Fruit fly (Drosophila melanogaster): ENCODE data around the gene CG42709.

DNA sequence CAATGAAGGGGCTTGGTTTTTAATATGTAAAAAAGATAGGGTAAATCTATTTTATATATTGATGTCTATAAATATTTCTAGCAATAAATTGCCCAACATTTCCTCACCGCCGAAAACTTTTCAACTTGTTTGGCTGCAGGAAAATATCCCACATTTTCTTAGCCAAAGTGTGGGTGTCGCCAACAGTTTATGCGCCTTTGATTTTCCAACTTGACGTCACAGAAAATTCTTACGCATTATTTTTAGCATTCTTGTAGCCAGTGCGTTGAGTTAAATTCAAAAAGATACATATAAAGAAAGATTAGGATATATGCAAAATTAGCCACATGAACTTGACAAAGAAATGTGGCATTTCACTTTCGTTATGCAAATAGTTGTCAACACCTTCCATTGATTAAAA lies 49.9 kb downstream of the CG42709 start:
- TF ChIP-seq nerfin-1 (tag; optimal IDR thresholded peaks at IDR 0.05) (no peak), Nf-YB (GFP tag; optimal IDR thresholded peaks at IDR 0.05) (no peak), NC2β (GFP tag; optimal IDR thresholded peaks at IDR 0.05) (no peak), hb (GFP tag; IDR thresholded peaks at IDR 0.05; ENCODE audit: partially characterized antibody) (no peak), lola (GFP tag; optimal IDR thresholded peaks at IDR 0.05) (no peak), CG6765 (GFP tag; optimal IDR thresholded peaks at IDR 0.05) (no peak), Bteb2 (GFP tag; optimal IDR thresholded peaks at IDR 0.05) (no peak), CG6254 (GFP tag; optimal IDR thresholded peaks at IDR 0.05) (no peak), CG11504 (tag; optimal IDR thresholded peaks at IDR 0.05) (no peak), MTF-1 (GFP tag; optimal IDR thresholded peaks at IDR 0.05; ENCODE audit: borderline replicate concordance) (no peak), Bgb (GFP tag; IDR thresholded peaks at IDR 0.05; ENCODE audit: partially characterized antibody) (no peak)
